Fruit fly (Drosophila melanogaster): Measurements from ENCODE around the gene CG5500.

DNA sequence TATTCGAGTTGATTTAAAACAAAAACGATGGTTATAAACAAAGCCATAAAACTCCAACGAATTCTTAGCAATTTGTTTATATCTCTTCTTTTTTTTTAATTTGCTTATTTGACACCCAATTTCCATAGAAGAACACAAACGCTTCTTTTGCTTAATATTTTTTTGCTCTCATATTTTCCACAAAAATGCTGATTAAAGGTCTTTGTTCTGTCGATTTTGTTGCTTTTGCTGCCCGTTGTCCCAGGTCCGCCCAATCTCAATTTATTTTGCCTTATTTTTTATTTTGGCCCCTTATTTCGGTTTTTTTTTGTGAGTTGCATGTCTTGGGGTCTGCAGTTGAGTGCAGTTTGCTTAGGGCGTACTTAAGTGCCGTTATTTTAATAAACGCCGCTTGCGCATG is 29.6 kb downstream of the CG5500 start:
- TF ChIP-seq Jra (GFP tag; optimal IDR thresholded peaks at IDR 0.05) (no peak), lola (GFP tag; optimal IDR thresholded peaks at IDR 0.05) (no peak), h (GFP tag; optimal IDR thresholded peaks at IDR 0.05) (no peak), N (GFP tag; optimal IDR thresholded peaks at IDR 0.05) (no peak), Dif (GFP tag; optimal IDR thresholded peaks at IDR 0.05; ENCODE audit: partially characterized antibody) (no peak), dmrt93B (GFP tag; optimal IDR thresholded peaks at IDR 0.05) (no peak), rgr (GFP tag; optimal IDR thresholded peaks at IDR 0.05) (no peak), Hr78 (GFP tag; optimal IDR thresholded peaks at IDR 0.05) (no peak), GATAd (GFP tag; optimal IDR thresholded peaks at IDR 0.05) (no peak), brk (GFP tag; optimal IDR thresholded peaks at IDR 0.05) (no peak), Sp1 (GFP tag; optimal IDR thresholded peaks at IDR 0.05) (no peak), fru (GFP tag; optimal IDR thresholded peaks at IDR 0.05) (no peak), Hr83 (GFP tag; optimal IDR thresholded peaks at IDR 0.05; ENCODE audit: poor library complexity, severe bottlenecking) (no peak), pan (optimal IDR thresholded peaks at IDR 0.05) (no peak)

All from whole organism, wandering third instar larva.